Worm (Caenorhabditis elegans): ENCODE measurements around the gene col-173.
A peak's percentile ranks its signal among the peaks of the same experiment; 100 is the strongest.
"Not testable (repeated sequence)": the region's sequence is repeated elsewhere in the genome, so short reads cannot be mapped to it uniquely, and the experiment has no call there.

col-173 gene

DNA sequence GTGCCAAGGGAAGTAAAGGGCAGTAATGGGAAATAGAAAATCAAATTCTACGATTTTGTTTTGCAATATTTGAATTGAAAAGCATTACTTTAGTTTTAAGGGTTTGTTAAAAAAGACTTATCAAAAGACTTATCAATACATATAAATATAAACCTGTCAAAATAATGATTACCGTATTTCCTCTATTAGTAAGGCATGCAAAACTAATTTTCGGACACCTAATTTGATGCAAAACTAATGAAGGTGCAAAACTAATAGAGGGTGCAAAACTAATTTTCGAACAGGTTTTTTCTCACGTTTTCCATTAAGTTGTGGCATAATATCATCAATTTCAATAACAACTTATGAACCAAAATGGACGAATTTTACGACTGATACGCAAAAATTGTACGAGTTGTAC lies 4.5 kb upstream of the col-173 start, which contains the start of gene F41C6.6:
TSS of gene F41C6.6 (minus strand) at position 101 of the 400 bp plus-strand sequence.
- not testable (repeated sequence) for TF ChIP-seq hlh-26 (GFP tag; conservative IDR thresholded peaks at IDR 0.05); T07F8.4 (tag; optimal IDR thresholded peaks at IDR 0.05); F10E7.11 (tag; optimal IDR thresholded peaks at IDR 0.05)

DNA sequence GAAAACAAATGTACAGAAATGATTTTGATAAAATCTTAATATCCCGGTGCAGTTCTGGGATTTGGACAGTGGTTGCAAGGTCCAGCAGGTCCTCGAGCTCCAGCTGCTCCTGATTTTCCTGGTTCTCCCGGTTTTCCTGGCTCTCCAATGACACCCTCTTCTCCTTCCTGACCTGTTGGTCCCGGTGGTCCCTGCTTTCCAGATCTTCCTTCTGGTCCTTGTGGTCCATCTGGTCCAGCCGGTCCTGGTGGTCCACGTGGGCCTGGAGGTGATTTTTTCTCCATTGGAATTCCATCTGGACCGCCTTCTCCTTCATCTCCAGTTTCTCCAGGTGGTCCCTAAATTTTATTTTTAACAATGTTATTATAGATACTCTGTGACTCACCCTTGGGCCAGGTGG lies 2.1 kb downstream of the col-173 start:
- TF ChIP-seq athp-1 (tag; optimal IDR thresholded peaks at IDR 0.05) (no peak), zfh-2 (GFP tag; conservative IDR thresholded peaks at IDR 0.05) (peak; percentile 63), nfyb-1 (GFP tag; IDR thresholded peaks at IDR 0.05) (0 out of 2 replicates have a peak, but pooled peaks have one; percentile 31), rpc-1 (optimal IDR thresholded peaks at IDR 0.05) (no peak), rpc-1 (tag; optimal IDR thresholded peaks at IDR 0.05) (no peak), egrh-3 (GFP tag; IDR thresholded peaks at IDR 0.05) (peak; percentile 24; the same call in 1 of the 2 replicates)

DNA sequence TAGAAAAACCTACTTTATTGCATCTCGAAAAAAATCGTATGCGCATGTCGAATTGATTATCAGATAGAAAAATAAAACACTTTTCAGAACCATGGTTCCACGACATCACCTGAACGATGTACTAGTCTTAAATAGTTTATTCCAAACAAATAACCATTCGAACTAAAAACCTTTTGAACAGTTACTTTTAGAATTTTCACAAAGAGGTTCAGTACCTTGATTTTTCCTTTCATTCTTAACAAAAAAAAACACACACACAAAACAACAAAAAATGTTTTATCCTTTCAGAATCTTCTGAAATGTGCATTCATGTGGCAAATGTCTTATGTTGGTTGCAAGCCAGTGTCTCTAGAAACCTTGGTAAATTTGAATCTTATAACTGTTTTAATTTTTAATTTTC lies 2.6 kb downstream of the col-173 start, which contains the start of gene F41C6.4:
TSS of gene F41C6.4 (minus strand) at position 101 of the 400 bp plus-strand sequence.
- TF ChIP-seq nfyb-1 (GFP tag; IDR thresholded peaks at IDR 0.05), result no peak

DNA sequence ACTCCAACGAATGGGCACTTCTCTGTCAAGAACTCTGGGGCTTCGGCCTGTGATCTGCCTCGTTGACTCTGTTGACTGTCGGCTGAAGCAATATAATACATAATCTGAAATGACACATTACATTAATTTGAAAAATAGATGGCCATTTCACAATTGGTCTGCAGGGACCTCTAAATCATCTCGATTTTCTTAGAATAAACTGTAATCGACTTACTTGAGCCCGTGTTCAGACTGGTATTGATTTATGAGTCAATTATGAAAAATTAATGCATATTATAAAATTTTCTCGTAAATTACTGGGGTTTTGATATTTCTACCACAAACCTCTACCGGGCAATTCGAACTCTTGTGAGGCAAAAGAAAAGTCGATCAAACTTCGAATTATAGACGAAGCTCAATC lies 8.7 kb downstream of the col-173 start, which contains the start of gene C53B7.6:
TSS of gene C53B7.6 (minus strand) at position 101 of the 400 bp plus-strand sequence.
- TF ChIP-seq F49E8.2 (tag; optimal IDR thresholded peaks at IDR 0.05; ENCODE audit: insufficient read depth); Y56A3A.18 (GFP tag; IDR thresholded peaks at IDR 0.05); zfh-2 (GFP tag; conservative IDR thresholded peaks at IDR 0.05): not testable (repeated sequence)

DNA sequence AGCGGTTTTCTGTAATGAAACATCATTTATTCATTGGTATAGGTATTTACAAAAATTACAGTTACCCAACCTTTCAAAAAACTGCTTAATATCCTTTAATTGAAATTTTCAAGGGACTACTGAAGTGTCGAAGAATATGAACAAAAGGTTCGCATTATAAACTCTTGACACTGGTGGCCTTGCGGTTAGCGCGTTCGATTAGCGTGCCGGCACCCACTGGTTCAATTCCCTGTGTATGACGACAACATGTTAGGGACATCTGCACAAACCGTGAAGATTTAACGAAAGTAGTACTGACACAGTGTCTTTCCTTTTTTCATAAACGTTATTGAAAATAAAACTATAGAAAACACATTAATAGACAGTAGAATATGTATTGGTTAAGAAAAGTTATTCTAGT lies 9.6 kb downstream of the col-173 start:
- TF ChIP-seq T07F8.4 (tag; optimal IDR thresholded peaks at IDR 0.05) (peak; percentile 84), snpc-4 (GFP tag; optimal IDR thresholded peaks at IDR 0.05) (peak; percentile 82), snpc-4 (tag; optimal IDR thresholded peaks at IDR 0.05) (peak in 3 of 4 experiments; percentile 57 to 80 (median 75)), ccch-3 (GFP tag; optimal IDR thresholded peaks at IDR 0.05) (no peak), lin-40 (tag; optimal IDR thresholded peaks at IDR 0.05) (peak; percentile 57), atf-7 (tag; optimal IDR thresholded peaks at IDR 0.05) (peak; percentile 58), B0035.1 (tag; optimal IDR thresholded peaks at IDR 0.05) (peak; percentile 85), aptf-2 (GFP tag; conservative IDR thresholded peaks at IDR 0.05) (no peak), lin-54 (GFP tag; optimal IDR thresholded peaks at IDR 0.05) (peak; percentile 64), egl-44 (GFP tag; IDR thresholded peaks at IDR 0.05) (peak; percentile 93), him-1 (tag; optimal IDR thresholded peaks at IDR 0.05) (peak; percentile 93), nhr-80 (tag; optimal IDR thresholded peaks at IDR 0.05) (peak; percentile 44), F22D6.2 (tag; optimal IDR thresholded peaks at IDR 0.05) (no peak), hmg-20 (GFP tag; IDR thresholded peaks at IDR 0.05) (peak; percentile 84), ztf-18 (tag; optimal IDR thresholded peaks at IDR 0.05) (peak; percentile 76), C06A6.2 (GFP tag; conservative IDR thresholded peaks at IDR 0.05) (no peak; the same call in 1 of the 2 replicates), ztf-6 (GFP tag; IDR thresholded peaks at IDR 0.05) (no peak), tbx-9 (tag; optimal IDR thresholded peaks at IDR 0.05; ENCODE audit: borderline replicate concordance) (no peak), Y53G8AR.9 (GFP tag; conservative IDR thresholded peaks at IDR 0.05) (peak; percentile 84), let-607 (tag; optimal IDR thresholded peaks at IDR 0.05) (peak; percentile 61 to 62), ztf-25 (GFP tag; IDR thresholded peaks at IDR 0.05) (peak; percentile 86), nfya-2 (GFP tag; IDR thresholded peaks at IDR 0.05) (0 out of 2 replicates have a peak, but pooled peaks have one; percentile 18), mel-28 (tag; optimal IDR thresholded peaks at IDR 0.05; ENCODE audit: borderline replicate concordance) (no peak), snpc-3.4 (tag; optimal IDR thresholded peaks at IDR 0.05) (peak; percentile 85), xnd-1 (tag; optimal IDR thresholded peaks at IDR 0.05) (no peak), mxl-1 (tag; optimal IDR thresholded peaks at IDR 0.05) (peak; percentile 88), D2030.7 (GFP tag; IDR thresholded peaks at IDR 0.05) (peak; percentile 88), rec-8 (tag; optimal IDR thresholded peaks at IDR 0.05) (peak; percentile 88 to 95), lsy-27 (tag; optimal IDR thresholded peaks at IDR 0.05; ENCODE audit: borderline replicate concordance, insufficient read depth) (no peak), K12H6.12 (tag; optimal IDR thresholded peaks at IDR 0.05) (peak; percentile 15)
